Fruit fly (Drosophila melanogaster) whole organism, prepupa: ENCODE data around the gene Polr2C.

Experiments used
- Blimp-1 ChIP-seq: fragments of 200-800 bp; sonication (Bioruptor generic); optimal IDR thresholded peaks from 3 replicates; lab custom pipeline; 2017; ENCODE audit warnings: missing biosample characterization, missing genetic modification characterization, mild to moderate bottlenecking, moderate library complexity, missing genetic modification reagents
- CG10669 ChIP-seq: fragments of 200-800 bp; sonication (Bioruptor generic); optimal IDR thresholded peaks from 3 replicates; lab custom pipeline; 2018; ENCODE audit warnings: missing biosample characterization, mild to moderate bottlenecking, missing genetic modification characterization, moderate library complexity
- CG11294 ChIP-seq: fragments of 200-800 bp; sonication (Bioruptor generic); IDR thresholded peaks from 2 replicates; pipeline ENCODE4 v1.3.6; 2022; ENCODE audit warnings: missing biosample characterization, missing genetic modification characterization
- CG11762 ChIP-seq: fragments of 200-800 bp; sonication (Bioruptor generic); optimal IDR thresholded peaks from 3 replicates; lab custom pipeline; 2016; ENCODE audit warnings: missing biosample characterization, missing genetic modification characterization; ENCODE audit not compliant: insufficient read depth
- CG11902 ChIP-seq: fragments of 200-800 bp; sonication (Bioruptor generic); optimal IDR thresholded peaks from 3 replicates; lab custom pipeline; 2016; ENCODE audit warnings: missing biosample characterization, missing genetic modification characterization
- CG15336 ChIP-seq: fragments of 200-800 bp; sonication (Bioruptor generic); IDR thresholded peaks from 2 replicates; pipeline ENCODE4 v1.3.6; 2022; ENCODE audit warnings: missing biosample characterization, missing genetic modification characterization
- CG16779 ChIP-seq: fragments of 200-800 bp; sonication (Bioruptor generic); optimal IDR thresholded peaks from 3 replicates; lab custom pipeline; 2017; ENCODE audit warnings: missing biosample characterization, mild to moderate bottlenecking, missing genetic modification characterization
- CG3032 ChIP-seq: fragments of 200-800 bp; optimal IDR thresholded peaks from 2 replicates; lab custom pipeline; 2019; ENCODE audit warnings: missing biosample characterization, mild to moderate bottlenecking, missing genetic modification characterization, moderate library complexity
- CG31627 ChIP-seq: fragments of 200-800 bp; sonication (Bioruptor generic); optimal IDR thresholded peaks from 3 replicates; lab custom pipeline; 2016; ENCODE audit warnings: missing biosample characterization, missing genetic modification characterization
- CG32006 ChIP-seq: fragments of 200-800 bp; sonication (Bioruptor generic); optimal IDR thresholded peaks from 3 replicates; lab custom pipeline; 2017; ENCODE audit warnings: missing biosample characterization, mild to moderate bottlenecking, missing genetic modification characterization
- CG3919 ChIP-seq: fragments of 200-800 bp; sonication (Bioruptor generic); optimal IDR thresholded peaks from 3 replicates; lab custom pipeline; 2016; ENCODE audit warnings: missing biosample characterization, missing genetic modification characterization
- CG4318 ChIP-seq: fragments of 200-800 bp; sonication (Bioruptor generic); optimal IDR thresholded peaks from 3 replicates; lab custom pipeline; 2017; ENCODE audit warnings: missing biosample characterization, mild to moderate bottlenecking, missing genetic modification characterization
- CG6163 ChIP-seq: fragments of 200-800 bp; sonication (Bioruptor generic); IDR thresholded peaks from 3 replicates; pipeline ENCODE4 v1.3.6; 2022; ENCODE audit warnings: missing biosample characterization, missing genetic modification characterization
- CG6276 ChIP-seq: fragments of 200-800 bp; sonication (Bioruptor generic); optimal IDR thresholded peaks from 2 replicates; lab custom pipeline; 2017; ENCODE audit warnings: missing biosample characterization, mild to moderate bottlenecking, missing genetic modification characterization
- CG6808 ChIP-seq: fragments of 200-800 bp; sonication (Bioruptor generic); optimal IDR thresholded peaks from 3 replicates; lab custom pipeline; 2017; ENCODE audit warnings: missing biosample characterization, missing genetic modification characterization, mild to moderate bottlenecking, moderate library complexity, missing genetic modification reagents
- CG6854 ChIP-seq: fragments of 200-800 bp; sonication (Bioruptor generic); optimal IDR thresholded peaks from 2 replicates; lab custom pipeline; 2017; ENCODE audit warnings: missing biosample characterization, mild to moderate bottlenecking, missing genetic modification characterization
- CG7368 ChIP-seq: fragments of 200-800 bp; sonication (Bioruptor generic); optimal IDR thresholded peaks from 3 replicates; lab custom pipeline; 2016; ENCODE audit warnings: missing biosample characterization, missing genetic modification characterization
- CG8119 ChIP-seq: fragments of 200-800 bp; sonication (Bioruptor generic); IDR thresholded peaks from 3 replicates; pipeline ENCODE4 v1.3.6; 2022; ENCODE audit warnings: missing biosample characterization, missing genetic modification characterization
- CG9139 ChIP-seq: fragments of 200-800 bp; sonication (Bioruptor generic); optimal IDR thresholded peaks from 3 replicates; lab custom pipeline; 2017; ENCODE audit warnings: missing biosample characterization, mild to moderate bottlenecking, missing genetic modification characterization
- Eip75B ChIP-seq: fragments of 200-800 bp; sonication (Bioruptor generic); optimal IDR thresholded peaks from 3 replicates; lab custom pipeline; 2016; ENCODE audit warnings: missing biosample characterization, missing genetic modification characterization
- Eip78C ChIP-seq: fragments of 200-800 bp; sonication (Bioruptor generic); peaks from one replicate; lab custom pipeline; 2016; ENCODE audit warnings: missing biosample characterization, missing genetic modification characterization
- Eip93F ChIP-seq: fragments of 200-800 bp; sonication (Bioruptor generic); optimal IDR thresholded peaks from 2 replicates; lab custom pipeline; 2016; ENCODE audit warnings: missing biosample characterization, mild to moderate bottlenecking, missing genetic modification characterization
- Gug ChIP-seq: fragments of 200-800 bp; sonication (Bioruptor generic); IDR thresholded peaks from 2 replicates; pipeline ENCODE4 v1.3.6; 2022; ENCODE audit warnings: missing biosample characterization, missing genetic modification characterization
- Met ChIP-seq: fragments of 200-800 bp; sonication (Bioruptor generic); optimal IDR thresholded peaks from 3 replicates; lab custom pipeline; 2016; ENCODE audit warnings: missing biosample characterization, missing genetic modification characterization
- OdsH ChIP-seq: fragments of 200-800 bp; sonication (Bioruptor generic); optimal IDR thresholded peaks from 3 replicates; lab custom pipeline; 2016; ENCODE audit warnings: missing biosample characterization, missing genetic modification characterization
- Sox102F ChIP-seq: fragments of 200-800 bp; sonication (Bioruptor generic); optimal IDR thresholded peaks from 2 replicates; lab custom pipeline; 2016; ENCODE audit warnings: missing biosample characterization, mild to moderate bottlenecking, missing genetic modification characterization
- Sox14 ChIP-seq: fragments of 200-800 bp; sonication (Bioruptor generic); optimal IDR thresholded peaks from 3 replicates; lab custom pipeline; 2016; ENCODE audit warnings: missing biosample characterization, missing genetic modification characterization
- acj6 ChIP-seq: fragments of 200-800 bp; sonication (Bioruptor generic); optimal IDR thresholded peaks from 3 replicates; lab custom pipeline; 2016; ENCODE audit warnings: missing biosample characterization, missing genetic modification characterization
- cyc ChIP-seq: fragments of 200-800 bp; sonication (Bioruptor generic); optimal IDR thresholded peaks from 3 replicates; lab custom pipeline; 2016; ENCODE audit warnings: missing biosample characterization, missing genetic modification characterization
- dsx ChIP-seq: fragments of 200-800 bp; optimal IDR thresholded peaks from 3 replicates; lab custom pipeline; 2019; ENCODE audit warnings: missing biosample characterization, mild to moderate bottlenecking, missing genetic modification characterization, moderate library complexity; ENCODE audit not compliant: poor library complexity, severe bottlenecking
- eg ChIP-seq: fragments of 200-800 bp; sonication (Bioruptor generic); IDR thresholded peaks from 3 replicates; pipeline ENCODE4 v1.3.6; 2022; ENCODE audit warnings: missing biosample characterization, missing genetic modification characterization
- esn ChIP-seq: fragments of 200-800 bp; sonication (Bioruptor generic); optimal IDR thresholded peaks from 2 replicates; lab custom pipeline; 2016; ENCODE audit warnings: missing biosample characterization, mild to moderate bottlenecking, missing genetic modification characterization, moderate library complexity
- fd85E ChIP-seq: fragments of 200-800 bp; sonication (Bioruptor generic); optimal IDR thresholded peaks from 3 replicates; lab custom pipeline; 2016; ENCODE audit warnings: missing biosample characterization, missing genetic modification characterization
- fkh ChIP-seq: fragments of 200-800 bp; sonication (Bioruptor generic); optimal IDR thresholded peaks from 3 replicates; lab custom pipeline; 2017; ENCODE audit warnings: missing biosample characterization, mild to moderate bottlenecking, missing genetic modification characterization, moderate library complexity
- net ChIP-seq: fragments of 200-800 bp; sonication (Bioruptor generic); optimal IDR thresholded peaks from 3 replicates; lab custom pipeline; 2016; ENCODE audit warnings: missing biosample characterization, missing genetic modification characterization
- pdm3 ChIP-seq: fragments of 200-800 bp; sonication (Bioruptor generic); optimal IDR thresholded peaks from 3 replicates; lab custom pipeline; 2016; ENCODE audit warnings: missing biosample characterization, missing genetic modification characterization
- spab ChIP-seq: fragments of 200-800 bp; sonication (Bioruptor generic); optimal IDR thresholded peaks from 2 replicates; lab custom pipeline; 2017; ENCODE audit warnings: missing biosample characterization, mild to moderate bottlenecking, missing genetic modification characterization, missing genetic modification reagents
- ss ChIP-seq, 2 experiments: fragments of 200-800 bp; sonication (Bioruptor generic); optimal IDR thresholded peaks; 2 replicates in 1 of 2; 3 replicates in 1 of 2; lab custom pipeline; 2017 to 2018; ENCODE audit warnings: mild to moderate bottlenecking in 2 of 2, missing biosample characterization in 2 of 2, missing genetic modification characterization in 2 of 2, moderate library complexity in 1 of 2
- svp ChIP-seq: fragments of 200-800 bp; sonication (Bioruptor generic); peaks from one replicate; lab custom pipeline; 2016; ENCODE audit warnings: missing biosample characterization, missing genetic modification characterization
- vri ChIP-seq: fragments of 200-800 bp; sonication (Bioruptor generic); optimal IDR thresholded peaks from 3 replicates; lab custom pipeline; 2016; ENCODE audit warnings: missing biosample characterization, mild to moderate bottlenecking, missing genetic modification characterization

Polr2C gene

DNA sequence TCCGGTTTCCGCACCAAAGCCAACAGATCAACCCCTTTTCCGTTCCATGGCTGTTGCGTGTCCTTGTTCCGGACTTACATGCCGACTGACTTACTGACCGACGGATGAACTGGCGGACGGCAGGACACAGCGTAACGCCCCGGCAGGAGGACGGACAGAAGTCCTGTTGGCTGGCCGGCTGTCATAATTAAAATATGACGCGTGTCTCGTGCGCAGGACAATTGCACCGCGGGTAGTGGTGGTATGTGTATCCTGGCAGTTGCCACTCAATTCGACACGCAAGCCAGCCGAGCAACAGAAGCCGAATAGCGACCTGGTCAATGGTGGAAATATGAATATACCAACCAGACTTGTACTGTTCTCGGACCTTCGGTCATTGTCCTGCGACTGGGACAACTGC, 36.3 kb downstream of the Polr2C start:
- TF ChIP-seq ss (GFP tag; optimal IDR thresholded peaks at IDR 0.05; lab: Kevin White, UChicago) (peak in 1 of 2 experiments; percentile 67), Met (no peak)

DNA sequence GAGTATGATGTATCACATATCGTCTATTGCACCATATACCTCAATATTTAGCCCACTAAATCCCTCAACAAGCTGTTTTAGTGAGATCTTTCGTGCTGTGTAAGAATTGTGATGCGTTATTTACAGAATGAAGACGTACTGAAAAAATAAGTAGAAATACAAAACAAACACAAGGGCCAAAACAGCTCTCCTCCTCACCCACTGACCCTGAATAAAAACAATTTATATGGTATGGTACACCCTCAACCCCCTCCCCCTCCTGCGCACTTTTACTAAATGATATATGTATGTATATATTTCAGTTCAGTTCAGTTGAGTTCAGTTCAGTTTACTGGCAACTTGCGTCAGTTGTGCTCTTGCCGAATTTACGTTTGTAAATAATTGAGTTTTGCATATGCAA, 40.0 kb downstream of the Polr2C start:
- no peak for TF ChIP-seq CG8119
- no peak for TF ChIP-seq esn (GFP tag; lab: Kevin White, UChicago)
- TF ChIP-seq CG15336 (GFP tag; lab: Robert Waterston, UW): no peak
- TF ChIP-seq Eip93F (GFP tag; lab: Kevin White, UChicago): no peak
- no peak for TF ChIP-seq CG9139 (GFP tag; lab: Kevin White, UChicago)
- no peak for TF ChIP-seq CG11762 (GFP tag; lab: Kevin White, UChicago)
- TF ChIP-seq Eip75B (GFP tag; lab: Kevin White, UChicago): no peak
- TF ChIP-seq fkh: no peak
- no peak for TF ChIP-seq OdsH (GFP tag; lab: Kevin White, UChicago)
- TF ChIP-seq CG32006 (GFP tag; lab: Kevin White, UChicago): no peak
- TF ChIP-seq, all 60 proteins: peak for 0

DNA sequence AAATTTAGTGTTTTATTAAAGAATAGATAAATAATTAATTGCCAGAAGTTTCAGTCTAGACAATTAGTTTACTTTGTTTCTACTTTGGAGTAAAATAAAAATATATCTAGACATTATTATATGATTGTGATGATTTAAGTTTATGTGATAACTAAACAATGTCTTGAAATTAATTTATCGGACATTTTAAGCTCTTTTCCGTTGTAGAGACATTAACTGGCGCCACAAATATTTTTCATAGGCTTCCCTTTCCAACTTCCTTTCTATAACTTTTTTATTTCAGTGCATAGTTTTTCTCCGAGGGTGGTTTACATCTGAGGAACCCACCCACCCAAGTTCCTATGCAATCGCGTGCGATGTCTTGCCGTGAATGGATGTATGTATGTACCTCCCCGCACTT, 43.6 kb downstream of the Polr2C start:
- no peak for TF ChIP-seq ss (GFP tag; optimal IDR thresholded peaks at IDR 0.05; lab: Kevin White, UChicago)
- no peak for TF ChIP-seq CG11902 (GFP tag; lab: Kevin White, UChicago)
- peak; percentile 4 for TF ChIP-seq esn (GFP tag; lab: Kevin White, UChicago)
- peak; percentile 46 for TF ChIP-seq Eip78C (GFP tag; lab: Kevin White, UChicago)
- peak; percentile 3 for TF ChIP-seq OdsH (GFP tag; lab: Kevin White, UChicago)
- TF ChIP-seq acj6: no peak
- TF ChIP-seq, all 60 proteins: peak for 3

- TF ChIP-seq CG32006 (GFP tag; lab: Kevin White, UChicago): no peak
- TF ChIP-seq CG4318 (GFP tag; lab: Kevin White, UChicago): no peak
- no peak for TF ChIP-seq CG3032 (tag; lab: Kevin White, UChicago)
- no peak for TF ChIP-seq cyc (GFP tag; lab: Kevin White, UChicago)
- TF ChIP-seq Blimp-1: no peak
- peak; percentile 81 for TF ChIP-seq Eip78C (GFP tag; lab: Kevin White, UChicago)
- no peak for TF ChIP-seq CG10669 (GFP tag; lab: Kevin White, UChicago)
- TF ChIP-seq vri (GFP tag; lab: Kevin White, UChicago): peak; percentile 3
- TF ChIP-seq CG8119: no peak
- TF ChIP-seq OdsH (GFP tag; lab: Kevin White, UChicago): no peak
- no peak for TF ChIP-seq Met
- no peak for TF ChIP-seq spab (GFP tag; lab: Kevin White, UChicago)
- TF ChIP-seq pdm3: no peak
- no peak for TF ChIP-seq CG11294 (GFP tag; lab: Robert Waterston, UW)
Observed at dm6 chr2L:13877934-13878580, 44.9 kb downstream of the Polr2C start.

dm6 chr2L:13878801-13879200, 45.7 kb downstream of the Polr2C start:
- TF ChIP-seq CG7368 (GFP tag; lab: Kevin White, UChicago): peak; percentile 18
- peak; percentile 64; the same call in 2 of the 3 replicates for TF ChIP-seq eg (GFP tag; lab: Robert Waterston, UW)
- peak; percentile 44 for TF ChIP-seq svp (GFP tag; lab: Kevin White, UChicago)
- TF ChIP-seq ss (GFP tag; optimal IDR thresholded peaks at IDR 0.05; lab: Kevin White, UChicago): peak; percentile 12 to 25
- peak; percentile 7 for TF ChIP-seq net
- TF ChIP-seq CG6163: peak; percentile 41; the same call in 2 of the 3 replicates
- TF ChIP-seq CG3032 (tag; lab: Kevin White, UChicago): no peak
- TF ChIP-seq vri (GFP tag; lab: Kevin White, UChicago): peak; percentile 71
- TF ChIP-seq CG6276 (GFP tag; lab: Kevin White, UChicago): peak; percentile 6
- TF ChIP-seq fd85E (GFP tag; lab: Kevin White, UChicago): no peak
- TF ChIP-seq dsx (GFP tag; lab: Kevin White, UChicago): peak; percentile 39
- no peak for TF ChIP-seq Sox14
- TF ChIP-seq CG15336 (GFP tag; lab: Robert Waterston, UW): no peak
- peak; percentile 26; the same call in 1 of the 2 replicates for TF ChIP-seq Gug (GFP tag; lab: Robert Waterston, UW)
- peak; percentile 12 for TF ChIP-seq esn (GFP tag; lab: Kevin White, UChicago)
- TF ChIP-seq CG3919 (GFP tag; lab: Kevin White, UChicago): peak; percentile 35
- TF ChIP-seq CG16779 (tag; lab: Kevin White, UChicago): peak; percentile 30
- peak; percentile 3 for TF ChIP-seq Sox102F (GFP tag; lab: Kevin White, UChicago)
- no peak for TF ChIP-seq CG6808
- TF ChIP-seq CG31627 (GFP tag; lab: Kevin White, UChicago): no peak
- peak; percentile 17 for TF ChIP-seq CG9139 (GFP tag; lab: Kevin White, UChicago)
- TF ChIP-seq CG6854: peak; percentile 43
- TF ChIP-seq fkh: peak; percentile 48
